Worm (Caenorhabditis elegans): ENCODE measurements around the gene F15B10.3.

- TF ChIP-seq tab-1 (GFP tag; IDR thresholded peaks at IDR 0.05), result no peak
- TF ChIP-seq klf-2 (GFP tag; conservative IDR thresholded peaks at IDR 0.05), result no peak
- no peak for TF ChIP-seq ref-1 (GFP tag; conservative IDR thresholded peaks at IDR 0.05)
- no peak for TF ChIP-seq ztf-23 (GFP tag; IDR thresholded peaks at IDR 0.05)
- TF ChIP-seq med-1 (GFP tag; optimal IDR thresholded peaks at IDR 0.05; ENCODE audit: insufficient read depth), result no peak
- TF ChIP-seq T22C8.4 (GFP tag; IDR thresholded peaks at IDR 0.05), result no peak
- no peak for TF ChIP-seq flt-1 (GFP tag; IDR thresholded peaks at IDR 0.05)
Measured at ce11 chrIV:6634789-6635188, 32.3 kb downstream of the F15B10.3 start, which contains the start of gene metl-13.
